Fruit fly (Drosophila melanogaster) whole organism, pupa: ENCODE results near the gene CG7017.

ENCODE experiments used
- CG10348 ChIP-seq: fragments of 200-800 bp; sonication (Bioruptor generic); IDR thresholded peaks from 2 replicates; pipeline ENCODE4 v1.3.6; 2022; ENCODE audit warnings: missing biosample characterization, missing genetic modification characterization
- CG12605 ChIP-seq: fragments of 200-800 bp; sonication (Bioruptor generic); IDR thresholded peaks from 2 replicates; pipeline ENCODE4 v1.3.6; 2022; ENCODE audit warnings: missing biosample characterization, missing genetic modification characterization
- CG13204 ChIP-seq: fragments of 200-800 bp; sonication (Bioruptor generic); optimal IDR thresholded peaks from 2 replicates; lab custom pipeline; 2018; ENCODE audit warnings: missing biosample characterization, mild to moderate bottlenecking, missing genetic modification characterization, moderate library complexity
- CG14655 ChIP-seq: fragments of 200-800 bp; sonication (Bioruptor generic); optimal IDR thresholded peaks from 3 replicates; lab custom pipeline; 2017; ENCODE audit warnings: mild to moderate bottlenecking, missing biosample characterization, missing genetic modification reagents, missing genetic modification characterization
- CG15710 ChIP-seq: fragments of 200-800 bp; sonication (Bioruptor generic); optimal IDR thresholded peaks from 2 replicates; lab custom pipeline; 2018; ENCODE audit warnings: missing biosample characterization, mild to moderate bottlenecking, missing genetic modification characterization, moderate library complexity
- CG17806 ChIP-seq: fragments of 200-800 bp; sonication (Bioruptor generic); optimal IDR thresholded peaks from 2 replicates; lab custom pipeline; 2018; ENCODE audit warnings: missing biosample characterization, mild to moderate bottlenecking, missing genetic modification characterization, moderate library complexity
- CG32121 ChIP-seq: fragments of 200-800 bp; sonication (Bioruptor generic); IDR thresholded peaks from 2 replicates; pipeline ENCODE4 v1.3.6; 2022; ENCODE audit warnings: missing biosample characterization, missing genetic modification characterization
- CG34367 ChIP-seq: fragments of 200-800 bp; sonication (Bioruptor generic); optimal IDR thresholded peaks from 2 replicates; lab custom pipeline; 2018; ENCODE audit warnings: missing biosample characterization, mild to moderate bottlenecking, missing genetic modification characterization
- CG4496 ChIP-seq: fragments of 200-800 bp; sonication (Bioruptor generic); IDR thresholded peaks from 3 replicates; pipeline ENCODE4 v1.3.6; 2022; ENCODE audit warnings: missing biosample characterization, missing genetic modification characterization
- CG8159 ChIP-seq: fragments of 200-800 bp; sonication (Bioruptor generic); optimal IDR thresholded peaks from 3 replicates; lab custom pipeline; 2018; ENCODE audit warnings: missing biosample characterization, mild to moderate bottlenecking, missing genetic modification characterization, moderate library complexity
- CG8301 ChIP-seq: fragments of 200-800 bp; sonication (Bioruptor generic); optimal IDR thresholded peaks from 2 replicates; lab custom pipeline; 2018; ENCODE audit warnings: missing biosample characterization, mild to moderate bottlenecking, missing genetic modification characterization
- CG9948 ChIP-seq: fragments of 200-800 bp; sonication (Bioruptor generic); optimal IDR thresholded peaks from 2 replicates; lab custom pipeline; 2018; ENCODE audit warnings: missing biosample characterization, mild to moderate bottlenecking, missing genetic modification characterization, moderate library complexity
- D1 ChIP-seq: fragments of 200-800 bp; sonication (Bioruptor generic); optimal IDR thresholded peaks from 2 replicates; lab custom pipeline; 2018; ENCODE audit warnings: missing biosample characterization, mild to moderate bottlenecking, missing genetic modification characterization, moderate library complexity
- EcR ChIP-seq: fragments of 200-800 bp; sonication (Bioruptor generic); optimal IDR thresholded peaks from 3 replicates; lab custom pipeline; 2019; ENCODE audit warnings: missing biosample characterization, missing genetic modification characterization, mild to moderate bottlenecking, moderate library complexity, missing genetic modification reagents
- Ets98B ChIP-seq: fragments of 200-800 bp; sonication (Bioruptor generic); IDR thresholded peaks from 2 replicates; pipeline ENCODE4 v1.3.6; 2022; ENCODE audit warnings: missing biosample characterization, missing genetic modification characterization
- Pif1A ChIP-seq: fragments of 200-800 bp; sonication (Bioruptor generic); optimal IDR thresholded peaks from 3 replicates; lab custom pipeline; 2016; ENCODE audit warnings: missing biosample characterization, missing genetic modification characterization
- Pif1B ChIP-seq: fragments of 200-800 bp; sonication (Bioruptor generic); optimal IDR thresholded peaks from 3 replicates; lab custom pipeline; 2016; ENCODE audit warnings: missing biosample characterization, missing genetic modification characterization
- Snoo ChIP-seq: fragments of 200-800 bp; sonication (Bioruptor generic); optimal IDR thresholded peaks from 3 replicates; lab custom pipeline; 2017; ENCODE audit warnings: missing biosample characterization, mild to moderate bottlenecking, missing genetic modification characterization, inconsistent platforms
- fd96Ca ChIP-seq: fragments of 200-800 bp; sonication (Bioruptor generic); IDR thresholded peaks from 3 replicates; pipeline ENCODE4 v1.3.6; 2022; ENCODE audit warnings: missing biosample characterization, missing genetic modification characterization
- gl ChIP-seq: fragments of 200-800 bp; sonication (Bioruptor generic); optimal IDR thresholded peaks from 2 replicates; lab custom pipeline; 2018; ENCODE audit warnings: missing biosample characterization, mild to moderate bottlenecking, missing genetic modification characterization
- rn ChIP-seq: fragments of 200-800 bp; sonication (Bioruptor generic); IDR thresholded peaks from 2 replicates; pipeline ENCODE4 v1.3.6; 2022; ENCODE audit warnings: missing biosample characterization, missing genetic modification characterization

Gene CG7017

dm6 chr3L:20212022-20212421 lies at the start of gene CG7017:
TSS of gene CG7017 (minus strand) at chr3L:20212122.
- TF ChIP-seq CG14655 = no peak
- TF ChIP-seq CG17806 (tag; lab: Kevin White, UChicago) = no peak
- no peak for TF ChIP-seq Pif1B (GFP tag; lab: Kevin White, UChicago)
- no peak for TF ChIP-seq CG8301 (tag; lab: Kevin White, UChicago)
- TF ChIP-seq CG32121 (GFP tag; lab: Robert Waterston, UW) = no peak
- TF ChIP-seq EcR (GFP tag; lab: Kevin White, UChicago) = no peak
- TF ChIP-seq CG13204 (GFP tag; lab: Kevin White, UChicago) = no peak
- no peak for TF ChIP-seq CG12605 (GFP tag; lab: Robert Waterston, UW)
- no peak for TF ChIP-seq gl (tag; lab: Kevin White, UChicago)
- TF ChIP-seq Ets98B (GFP tag; lab: Robert Waterston, UW) = no peak
- no peak for TF ChIP-seq CG4496 (GFP tag; lab: Robert Waterston, UW)
- no peak for TF ChIP-seq CG15710 (tag; lab: Kevin White, UChicago)
- no peak for TF ChIP-seq Pif1A (GFP tag; lab: Kevin White, UChicago)

dm6 chr3L:20247513-20248173 lies 35.7 kb upstream of the CG7017 start, which contains the start of gene rdgC:
TSS of gene rdgC (plus strand) at chr3L:20248080.
- TF ChIP-seq CG13204 (GFP tag; lab: Kevin White, UChicago) (peak; percentile 12), CG8301 (tag; lab: Kevin White, UChicago) (peak; percentile 92), CG10348 (GFP tag; lab: Robert Waterston, UW) (peak; percentile 69), rn (peak; percentile 86), gl (tag; lab: Kevin White, UChicago) (peak; percentile 78), EcR (GFP tag; lab: Kevin White, UChicago) (no peak), CG9948 (tag; lab: Kevin White, UChicago) (peak; percentile 87), CG32121 (GFP tag; lab: Robert Waterston, UW) (peak; percentile 96), fd96Ca (peak; percentile 93), Pif1B (GFP tag; lab: Kevin White, UChicago) (peak; percentile 79), CG15710 (tag; lab: Kevin White, UChicago) (peak; percentile 89), CG17806 (tag; lab: Kevin White, UChicago) (peak; percentile 91), CG12605 (GFP tag; lab: Robert Waterston, UW) (peak; percentile 94), CG4496 (GFP tag; lab: Robert Waterston, UW) (peak; percentile 98), CG8159 (tag; lab: Kevin White, UChicago) (peak; percentile 93), Snoo (tag; lab: Kevin White, UChicago) (peak; percentile 83), Pif1A (GFP tag; lab: Kevin White, UChicago) (peak; percentile 92), CG14655 (peak; percentile 89), D1 (tag; lab: Kevin White, UChicago) (peak; percentile 64), CG34367 (tag; lab: Kevin White, UChicago) (peak; percentile 89), Ets98B (GFP tag; lab: Robert Waterston, UW) (peak; percentile 97)

- TF ChIP-seq CG8159 (tag; lab: Kevin White, UChicago) = peak; percentile 53
- peak; percentile 19 for TF ChIP-seq CG17806 (tag; lab: Kevin White, UChicago)
- peak; percentile 47 for TF ChIP-seq CG9948 (tag; lab: Kevin White, UChicago)
- peak; percentile 15 for TF ChIP-seq CG8301 (tag; lab: Kevin White, UChicago)
- TF ChIP-seq CG15710 (tag; lab: Kevin White, UChicago) = peak; percentile 48
- TF ChIP-seq CG32121 (GFP tag; lab: Robert Waterston, UW) = peak; percentile 61; the same call in 1 of the 2 replicates
- peak; percentile 50; the same call in 1 of the 2 replicates for TF ChIP-seq Ets98B (GFP tag; lab: Robert Waterston, UW)
- TF ChIP-seq fd96Ca = no peak
- peak; percentile 29 for TF ChIP-seq CG34367 (tag; lab: Kevin White, UChicago)
- peak; percentile 81 for TF ChIP-seq CG4496 (GFP tag; lab: Robert Waterston, UW)
- no peak for TF ChIP-seq CG10348 (GFP tag; lab: Robert Waterston, UW)
- peak; percentile 45 for TF ChIP-seq Snoo (tag; lab: Kevin White, UChicago)
- TF ChIP-seq Pif1A (GFP tag; lab: Kevin White, UChicago) = no peak
- peak; percentile 39 for TF ChIP-seq Pif1B (GFP tag; lab: Kevin White, UChicago)
- 0 out of 2 replicates have a peak, but pooled peaks have one; percentile 10 for TF ChIP-seq rn
- no peak for TF ChIP-seq gl (tag; lab: Kevin White, UChicago)
- TF ChIP-seq, all 21 proteins: peak for 12
Observed at dm6 chr3L:20241987-20242982, 30.4 kb upstream of the CG7017 start.

dm6 chr3L:20241163-20241970 lies 29.4 kb upstream of the CG7017 start, which contains the start of the genes CG6951 and CG17233:
TSS of gene CG6951 (plus strand) at chr3L:20241267.
TSS of gene CG17233 (minus strand) at chr3L:20241903.
- TF ChIP-seq Snoo (tag; lab: Kevin White, UChicago) (no peak), EcR (GFP tag; lab: Kevin White, UChicago) (peak; percentile 21), CG12605 (GFP tag; lab: Robert Waterston, UW) (no peak), CG17806 (tag; lab: Kevin White, UChicago) (no peak), CG13204 (GFP tag; lab: Kevin White, UChicago) (no peak), Pif1B (GFP tag; lab: Kevin White, UChicago) (no peak), CG32121 (GFP tag; lab: Robert Waterston, UW) (0 out of 2 replicates have a peak, but pooled peaks have one; percentile 21), CG10348 (GFP tag; lab: Robert Waterston, UW) (no peak), CG9948 (tag; lab: Kevin White, UChicago) (no peak), CG4496 (GFP tag; lab: Robert Waterston, UW) (0 out of 3 replicates have a peak, but pooled peaks have one; percentile 7), rn (no peak), CG8159 (tag; lab: Kevin White, UChicago) (no peak), gl (tag; lab: Kevin White, UChicago) (no peak), fd96Ca (no peak; the same call in 2 of the 3 replicates)
